Fruit fly (Drosophila melanogaster): ENCODE data around the gene Vps8.

dm6 chr3L:6469508-6469907 is 25.6 kb downstream of the Vps8 start:
- no peak for TF ChIP-seq Lpt (GFP tag; optimal IDR thresholded peaks at IDR 0.05)
- TF ChIP-seq fd85E (GFP tag; optimal IDR thresholded peaks at IDR 0.05) = no peak
- TF ChIP-seq Eip75B (GFP tag; optimal IDR thresholded peaks at IDR 0.05) = no peak
- no peak for TF ChIP-seq net (GFP tag; optimal IDR thresholded peaks at IDR 0.05)
- TF ChIP-seq CG10669 (GFP tag; optimal IDR thresholded peaks at IDR 0.05) = no peak
- no peak for TF ChIP-seq svp (GFP tag)
- TF ChIP-seq spab (GFP tag; optimal IDR thresholded peaks at IDR 0.05) = no peak
- no peak for TF ChIP-seq eg (GFP tag; IDR thresholded peaks at IDR 0.05)
- no peak for TF ChIP-seq Sox15 (GFP tag; optimal IDR thresholded peaks at IDR 0.05)
- no peak for TF ChIP-seq Sox102F (GFP tag; optimal IDR thresholded peaks at IDR 0.05)
- no peak for TF ChIP-seq dsx (GFP tag; optimal IDR thresholded peaks at IDR 0.05; ENCODE audit: poor library complexity, severe bottlenecking)
- TF ChIP-seq CG6276 (GFP tag; optimal IDR thresholded peaks at IDR 0.05) = no peak
- no peak for TF ChIP-seq CG4318 (GFP tag; optimal IDR thresholded peaks at IDR 0.05)
- TF ChIP-seq Gug (GFP tag; IDR thresholded peaks at IDR 0.05) = no peak

Data from whole organism, prepupa.